Fruit fly (Drosophila melanogaster) whole organism, pupa: Measurements from ENCODE around the gene CG8838.

Experiments
- CG10348 ChIP-seq: fragments of 200-800 bp; sonication (Bioruptor generic); IDR thresholded peaks from 2 replicates; pipeline ENCODE4 v1.3.6; 2022; ENCODE audit warnings: missing biosample characterization, missing genetic modification characterization
- CG12605 ChIP-seq: fragments of 200-800 bp; sonication (Bioruptor generic); IDR thresholded peaks from 2 replicates; pipeline ENCODE4 v1.3.6; 2022; ENCODE audit warnings: missing biosample characterization, missing genetic modification characterization
- CG13204 ChIP-seq: fragments of 200-800 bp; sonication (Bioruptor generic); optimal IDR thresholded peaks from 2 replicates; lab custom pipeline; 2018; ENCODE audit warnings: missing biosample characterization, mild to moderate bottlenecking, missing genetic modification characterization, moderate library complexity
- CG14655 ChIP-seq: fragments of 200-800 bp; sonication (Bioruptor generic); optimal IDR thresholded peaks from 3 replicates; lab custom pipeline; 2017; ENCODE audit warnings: mild to moderate bottlenecking, missing biosample characterization, missing genetic modification reagents, missing genetic modification characterization
- CG15710 ChIP-seq: fragments of 200-800 bp; sonication (Bioruptor generic); optimal IDR thresholded peaks from 2 replicates; lab custom pipeline; 2018; ENCODE audit warnings: missing biosample characterization, mild to moderate bottlenecking, missing genetic modification characterization, moderate library complexity
- CG17806 ChIP-seq: fragments of 200-800 bp; sonication (Bioruptor generic); optimal IDR thresholded peaks from 2 replicates; lab custom pipeline; 2018; ENCODE audit warnings: missing biosample characterization, mild to moderate bottlenecking, missing genetic modification characterization, moderate library complexity
- CG32121 ChIP-seq: fragments of 200-800 bp; sonication (Bioruptor generic); IDR thresholded peaks from 2 replicates; pipeline ENCODE4 v1.3.6; 2022; ENCODE audit warnings: missing biosample characterization, missing genetic modification characterization
- CG34367 ChIP-seq: fragments of 200-800 bp; sonication (Bioruptor generic); optimal IDR thresholded peaks from 2 replicates; lab custom pipeline; 2018; ENCODE audit warnings: missing biosample characterization, mild to moderate bottlenecking, missing genetic modification characterization
- CG4496 ChIP-seq: fragments of 200-800 bp; sonication (Bioruptor generic); IDR thresholded peaks from 3 replicates; pipeline ENCODE4 v1.3.6; 2022; ENCODE audit warnings: missing biosample characterization, missing genetic modification characterization
- CG8159 ChIP-seq: fragments of 200-800 bp; sonication (Bioruptor generic); optimal IDR thresholded peaks from 3 replicates; lab custom pipeline; 2018; ENCODE audit warnings: missing biosample characterization, mild to moderate bottlenecking, missing genetic modification characterization, moderate library complexity
- CG8301 ChIP-seq: fragments of 200-800 bp; sonication (Bioruptor generic); optimal IDR thresholded peaks from 2 replicates; lab custom pipeline; 2018; ENCODE audit warnings: missing biosample characterization, mild to moderate bottlenecking, missing genetic modification characterization
- CG9948 ChIP-seq: fragments of 200-800 bp; sonication (Bioruptor generic); optimal IDR thresholded peaks from 2 replicates; lab custom pipeline; 2018; ENCODE audit warnings: missing biosample characterization, mild to moderate bottlenecking, missing genetic modification characterization, moderate library complexity
- D1 ChIP-seq: fragments of 200-800 bp; sonication (Bioruptor generic); optimal IDR thresholded peaks from 2 replicates; lab custom pipeline; 2018; ENCODE audit warnings: missing biosample characterization, mild to moderate bottlenecking, missing genetic modification characterization, moderate library complexity
- EcR ChIP-seq: fragments of 200-800 bp; sonication (Bioruptor generic); optimal IDR thresholded peaks from 3 replicates; lab custom pipeline; 2019; ENCODE audit warnings: missing biosample characterization, missing genetic modification characterization, mild to moderate bottlenecking, moderate library complexity, missing genetic modification reagents
- Ets98B ChIP-seq: fragments of 200-800 bp; sonication (Bioruptor generic); IDR thresholded peaks from 2 replicates; pipeline ENCODE4 v1.3.6; 2022; ENCODE audit warnings: missing biosample characterization, missing genetic modification characterization
- Pif1A ChIP-seq: fragments of 200-800 bp; sonication (Bioruptor generic); optimal IDR thresholded peaks from 3 replicates; lab custom pipeline; 2016; ENCODE audit warnings: missing biosample characterization, missing genetic modification characterization
- Pif1B ChIP-seq: fragments of 200-800 bp; sonication (Bioruptor generic); optimal IDR thresholded peaks from 3 replicates; lab custom pipeline; 2016; ENCODE audit warnings: missing biosample characterization, missing genetic modification characterization
- Snoo ChIP-seq: fragments of 200-800 bp; sonication (Bioruptor generic); optimal IDR thresholded peaks from 3 replicates; lab custom pipeline; 2017; ENCODE audit warnings: missing biosample characterization, mild to moderate bottlenecking, missing genetic modification characterization, inconsistent platforms
- fd96Ca ChIP-seq: fragments of 200-800 bp; sonication (Bioruptor generic); IDR thresholded peaks from 3 replicates; pipeline ENCODE4 v1.3.6; 2022; ENCODE audit warnings: missing biosample characterization, missing genetic modification characterization
- gl ChIP-seq: fragments of 200-800 bp; sonication (Bioruptor generic); optimal IDR thresholded peaks from 2 replicates; lab custom pipeline; 2018; ENCODE audit warnings: missing biosample characterization, mild to moderate bottlenecking, missing genetic modification characterization
- rn ChIP-seq: fragments of 200-800 bp; sonication (Bioruptor generic); IDR thresholded peaks from 2 replicates; pipeline ENCODE4 v1.3.6; 2022; ENCODE audit warnings: missing biosample characterization, missing genetic modification characterization

CG8838 gene

DNA sequence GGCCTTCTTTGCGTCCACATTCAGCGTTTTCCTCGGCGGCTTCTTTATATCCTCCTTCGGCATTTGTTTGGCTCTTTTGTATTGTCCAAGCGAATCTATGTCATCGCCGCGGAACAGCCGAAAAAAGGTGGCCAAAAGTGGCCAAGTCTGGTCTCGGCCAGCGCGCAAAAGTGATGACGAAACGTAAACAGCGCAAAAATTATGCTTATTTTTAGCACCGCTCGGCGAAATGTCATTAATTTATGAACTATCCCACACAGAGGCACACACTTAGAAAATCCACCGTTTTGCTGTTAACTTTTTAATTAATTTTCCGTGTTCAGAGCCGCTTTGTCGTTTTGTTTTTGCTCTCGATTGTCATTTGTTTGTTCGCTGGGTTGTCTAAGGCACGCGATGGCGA, 13.5 kb downstream of the CG8838 start:
- TF ChIP-seq CG9948 (tag; lab: Kevin White, UChicago) = no peak
- TF ChIP-seq EcR (GFP tag; lab: Kevin White, UChicago) = no peak
- no peak for TF ChIP-seq CG8301 (tag; lab: Kevin White, UChicago)
- TF ChIP-seq CG8159 = no peak
- TF ChIP-seq CG15710 (tag; lab: Kevin White, UChicago) = no peak
- TF ChIP-seq CG12605 = no peak
- no peak for TF ChIP-seq CG32121 (GFP tag; lab: Robert Waterston, UW)
- no peak for TF ChIP-seq D1 (tag; lab: Kevin White, UChicago)
- TF ChIP-seq Snoo (tag; lab: Kevin White, UChicago) = no peak
- no peak for TF ChIP-seq CG17806 (tag; lab: Kevin White, UChicago)
- no peak for TF ChIP-seq CG10348 (GFP tag; lab: Robert Waterston, UW)
- no peak for TF ChIP-seq Pif1A (GFP tag; lab: Kevin White, UChicago)
- TF ChIP-seq fd96Ca = no peak
- no peak for TF ChIP-seq rn

DNA sequence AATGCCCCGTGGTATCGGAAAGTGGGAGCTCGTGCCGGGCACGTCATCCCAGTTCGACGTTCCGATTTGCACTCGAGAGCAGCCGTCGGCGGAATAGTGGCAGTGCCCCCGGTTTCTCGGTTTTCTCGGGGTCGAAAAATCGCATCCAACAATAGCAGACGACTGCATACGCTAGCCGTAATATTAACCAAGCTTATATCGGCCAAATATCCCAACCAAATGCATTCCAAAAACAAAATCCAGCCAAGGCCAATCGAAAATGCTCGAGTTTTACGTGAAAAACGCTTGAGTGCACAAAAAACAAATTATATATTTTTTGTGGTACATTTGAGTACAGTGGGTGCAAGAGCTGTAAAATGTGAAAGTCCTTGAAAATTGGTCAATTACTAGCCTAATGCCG, 13.9 kb downstream of the CG8838 start:
- TF ChIP-seq CG10348 (GFP tag; lab: Robert Waterston, UW) = no peak
- no peak for TF ChIP-seq CG34367 (tag; lab: Kevin White, UChicago)
- TF ChIP-seq D1 (tag; lab: Kevin White, UChicago) = no peak
- no peak for TF ChIP-seq CG8301 (tag; lab: Kevin White, UChicago)
- TF ChIP-seq Ets98B = peak; percentile 71
- 0 out of 2 replicates have a peak, but pooled peaks have one; percentile 58 for TF ChIP-seq CG12605
- peak; percentile 21 for TF ChIP-seq EcR (GFP tag; lab: Kevin White, UChicago)
- TF ChIP-seq CG13204 (GFP tag; lab: Kevin White, UChicago) = no peak
- TF ChIP-seq CG4496 (GFP tag; lab: Robert Waterston, UW) = peak; percentile 62; the same call in 2 of the 3 replicates
- TF ChIP-seq CG15710 (tag; lab: Kevin White, UChicago) = no peak
- peak; percentile 43 for TF ChIP-seq Pif1A (GFP tag; lab: Kevin White, UChicago)
- peak; percentile 74 for TF ChIP-seq CG32121 (GFP tag; lab: Robert Waterston, UW)
- no peak for TF ChIP-seq Pif1B
- peak; percentile 45 for TF ChIP-seq CG8159
- peak; percentile 77; the same call in 2 of the 3 replicates for TF ChIP-seq fd96Ca
- TF ChIP-seq CG17806 (tag; lab: Kevin White, UChicago) = peak; percentile 4
- TF ChIP-seq CG9948 (tag; lab: Kevin White, UChicago) = no peak
- TF ChIP-seq gl (tag; lab: Kevin White, UChicago) = no peak
- no peak for TF ChIP-seq rn
- TF ChIP-seq Snoo (tag; lab: Kevin White, UChicago) = no peak
- TF ChIP-seq CG14655 (GFP tag; lab: Kevin White, UChicago) = no peak

DNA sequence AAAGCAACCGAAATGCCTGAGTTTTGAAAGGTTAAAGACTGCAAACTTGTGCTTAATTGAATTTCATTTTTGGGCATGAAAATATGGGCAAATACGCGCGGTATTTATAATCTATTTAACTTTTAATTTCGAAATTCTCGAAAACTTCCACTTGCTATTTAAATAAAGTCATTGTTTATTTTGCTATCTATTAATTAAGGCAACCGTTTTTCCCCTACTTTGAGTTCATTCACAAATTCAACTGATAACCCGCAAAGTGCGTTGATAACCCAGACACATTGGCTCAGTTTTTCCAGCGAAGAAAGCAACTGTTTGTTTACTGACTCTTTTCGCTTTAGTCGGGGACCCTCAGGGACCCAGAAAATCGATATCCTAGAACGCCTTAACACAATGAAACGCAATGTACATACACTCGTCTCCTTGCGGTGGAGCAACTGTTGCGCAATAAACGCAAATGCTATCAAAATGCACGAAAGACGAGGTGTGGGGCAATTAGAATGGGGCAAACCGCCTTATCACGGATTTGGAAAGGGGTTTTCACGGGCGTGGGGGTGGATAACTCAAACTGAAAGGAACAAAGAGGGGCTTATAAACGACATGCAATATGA, 14.4 kb downstream of the CG8838 start:
- no peak for TF ChIP-seq CG8159
- no peak for TF ChIP-seq CG13204 (GFP tag; lab: Kevin White, UChicago)
- TF ChIP-seq CG8301 (tag; lab: Kevin White, UChicago) = no peak

DNA sequence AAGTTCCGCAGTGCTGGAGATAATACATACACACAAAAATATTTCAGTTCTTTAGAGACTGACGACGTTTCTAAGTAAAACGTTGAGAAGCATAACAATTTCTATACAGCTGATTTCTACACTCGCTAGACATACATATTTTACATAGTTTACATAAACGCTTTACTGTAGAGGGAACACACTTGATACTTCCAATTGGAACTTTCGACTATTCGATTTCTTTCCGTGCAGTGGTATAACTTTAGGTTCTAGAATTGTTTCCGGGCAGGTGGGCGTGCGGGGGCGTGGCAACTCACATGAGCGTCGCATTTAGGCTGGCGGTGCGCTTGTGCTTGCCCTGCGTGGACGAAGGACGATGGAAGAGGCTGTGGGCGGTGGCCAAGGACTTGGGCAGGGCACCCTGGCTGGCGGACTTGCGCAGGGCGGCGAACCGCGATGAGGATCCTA, 15.1 kb downstream of the CG8838 start:
- TF ChIP-seq gl (tag; lab: Kevin White, UChicago) (no peak), fd96Ca (peak; percentile 35; the same call in 1 of the 3 replicates), CG15710 (tag; lab: Kevin White, UChicago) (peak; percentile 2), EcR (GFP tag; lab: Kevin White, UChicago) (no peak), CG32121 (GFP tag; lab: Robert Waterston, UW) (peak; percentile 41; the same call in 1 of the 2 replicates), CG12605 (no peak), CG17806 (tag; lab: Kevin White, UChicago) (peak; percentile 3), rn (no peak), Snoo (tag; lab: Kevin White, UChicago) (no peak), CG4496 (GFP tag; lab: Robert Waterston, UW) (peak; percentile 47; the same call in 1 of the 3 replicates), Ets98B (peak; percentile 49), CG8301 (tag; lab: Kevin White, UChicago) (peak; percentile 24), CG10348 (GFP tag; lab: Robert Waterston, UW) (no peak), CG34367 (tag; lab: Kevin White, UChicago) (no peak), Pif1B (no peak), CG13204 (GFP tag; lab: Kevin White, UChicago) (no peak), CG14655 (GFP tag; lab: Kevin White, UChicago) (peak; percentile 29), D1 (tag; lab: Kevin White, UChicago) (no peak), CG8159 (peak; percentile 20), CG9948 (tag; lab: Kevin White, UChicago) (no peak), Pif1A (GFP tag; lab: Kevin White, UChicago) (peak; percentile 39)

DNA sequence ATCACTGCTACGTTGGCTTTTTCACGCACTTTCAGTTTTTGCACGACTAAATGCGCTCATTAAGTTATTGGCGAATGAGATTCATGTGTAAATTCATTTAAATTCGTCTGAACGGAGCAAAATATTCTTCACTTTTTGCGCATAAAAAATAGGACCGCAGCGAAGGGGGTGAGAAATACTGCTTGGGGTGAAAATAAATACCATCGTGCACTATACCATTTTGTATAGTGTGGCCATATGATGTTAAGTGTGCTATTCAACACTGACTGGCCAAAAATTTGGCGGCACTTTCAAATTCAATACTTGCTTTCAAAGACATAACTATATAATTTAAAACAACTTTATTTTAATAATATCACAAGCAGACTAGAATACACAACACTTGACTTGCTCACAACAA, 15.8 kb downstream of the CG8838 start, which contains the start of gene GramD1B:
GramD1B (minus strand) TSS at position 131 of the 400 bp plus-strand sequence.
- TF ChIP-seq Pif1B (no peak), CG15710 (tag; lab: Kevin White, UChicago) (no peak), rn (no peak)

DNA sequence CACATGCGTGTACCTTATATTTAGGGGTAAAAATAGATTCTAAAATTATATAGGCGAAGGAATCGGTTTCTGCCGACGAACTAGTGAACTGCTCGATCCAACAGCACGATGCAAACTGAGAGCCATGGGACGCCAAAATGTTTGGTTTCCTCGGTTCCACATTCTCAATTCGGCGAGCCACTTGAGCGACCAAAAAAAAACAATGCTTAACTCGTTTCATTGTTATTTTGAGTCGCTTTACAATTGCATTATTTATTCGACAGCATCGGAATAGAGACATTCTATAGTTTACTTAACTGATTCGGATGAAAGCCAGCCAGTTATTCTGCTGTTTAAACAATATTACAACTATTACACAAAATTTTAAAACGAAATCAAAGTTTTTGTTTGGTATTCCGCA, 18.2 kb downstream of the CG8838 start, which contains the start of gene CG15412:
CG15412 (minus strand) TSS at position 101 of the 400 bp plus-strand sequence.
- TF ChIP-seq EcR (GFP tag; lab: Kevin White, UChicago) (no peak), fd96Ca (no peak), rn (no peak), Pif1B (no peak), CG13204 (GFP tag; lab: Kevin White, UChicago) (no peak), Pif1A (GFP tag; lab: Kevin White, UChicago) (no peak), CG10348 (GFP tag; lab: Robert Waterston, UW) (no peak), D1 (tag; lab: Kevin White, UChicago) (no peak), CG34367 (tag; lab: Kevin White, UChicago) (no peak), CG14655 (GFP tag; lab: Kevin White, UChicago) (no peak), Snoo (tag; lab: Kevin White, UChicago) (no peak)
